Worm (Caenorhabditis elegans) whole organism, dauer: Measurements from ENCODE around the gene uaf-1.

Source experiments
- unc-62 ChIP-seq: sonication (generic microtip); optimal IDR thresholded peaks from 2 replicates; lab custom pipeline; 2017; ENCODE audit warnings: missing biosample characterization, missing genetic modification reagents, missing genetic modification characterization

Gene uaf-1

DNA sequence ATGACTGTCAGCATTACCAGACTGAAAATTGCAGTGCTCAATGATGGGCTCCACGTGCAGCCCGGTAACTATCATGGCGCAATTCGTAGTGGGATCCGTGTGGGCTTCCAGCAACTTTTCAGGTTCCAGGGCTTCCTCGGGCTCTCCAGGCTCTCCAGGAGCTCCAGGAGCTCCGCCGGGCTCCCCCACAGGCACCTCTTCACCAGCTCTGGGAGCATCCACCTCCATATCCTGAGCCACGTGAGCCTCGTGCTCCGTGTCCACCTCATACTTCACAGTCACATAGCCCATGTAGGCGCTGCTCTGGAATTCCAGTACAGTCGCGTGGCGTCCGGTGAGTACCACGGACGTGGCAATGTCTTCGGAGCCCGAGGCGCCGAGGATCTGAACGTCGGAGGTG is 24.5 kb downstream of the uaf-1 start:
- TF ChIP-seq unc-62 (GFP tag; lab: Kevin White, UChicago), result no peak

DNA sequence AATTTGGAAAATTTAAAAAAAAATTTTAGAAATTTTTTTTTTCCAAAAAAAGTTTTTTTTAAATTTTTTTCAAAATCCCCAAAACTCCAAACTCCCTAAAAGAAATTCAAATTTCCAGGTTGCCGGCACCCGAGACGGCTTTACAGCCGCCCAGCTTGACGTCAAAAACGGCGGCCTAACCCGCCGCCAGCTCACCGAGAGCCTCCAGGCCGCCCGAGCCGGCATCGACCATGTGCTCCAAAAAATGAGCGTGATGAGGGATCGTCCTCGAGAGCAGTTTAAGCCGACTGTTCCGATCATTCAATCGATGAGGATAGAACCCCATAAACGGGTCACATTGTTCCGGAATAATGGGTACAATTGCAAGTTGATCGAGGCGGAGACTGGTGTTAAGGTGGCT is 32.6 kb downstream of the uaf-1 start:
- TF ChIP-seq unc-62 (GFP tag; lab: Kevin White, UChicago), result no peak

DNA sequence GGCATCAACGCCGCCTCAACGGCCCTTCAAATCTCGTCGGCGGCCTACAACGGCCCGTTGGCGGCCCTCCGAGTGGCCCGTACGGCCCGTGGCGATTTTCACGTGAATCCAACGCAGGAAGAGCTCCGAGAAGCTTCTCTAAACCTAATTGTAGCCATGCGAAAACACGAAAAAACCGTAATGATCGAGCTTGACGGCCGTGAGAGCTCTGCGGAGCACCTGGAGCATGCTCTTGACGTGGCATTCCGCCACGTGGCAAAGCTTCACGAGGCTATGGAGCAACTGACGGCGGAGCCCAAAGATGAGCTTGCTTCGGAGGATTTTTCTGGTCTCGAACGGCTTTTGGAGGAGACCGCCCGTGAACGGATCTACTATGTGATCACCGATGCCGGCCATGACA is 36.3 kb downstream of the uaf-1 start:
- TF ChIP-seq unc-62 (GFP tag; lab: Kevin White, UChicago), result no peak

DNA sequence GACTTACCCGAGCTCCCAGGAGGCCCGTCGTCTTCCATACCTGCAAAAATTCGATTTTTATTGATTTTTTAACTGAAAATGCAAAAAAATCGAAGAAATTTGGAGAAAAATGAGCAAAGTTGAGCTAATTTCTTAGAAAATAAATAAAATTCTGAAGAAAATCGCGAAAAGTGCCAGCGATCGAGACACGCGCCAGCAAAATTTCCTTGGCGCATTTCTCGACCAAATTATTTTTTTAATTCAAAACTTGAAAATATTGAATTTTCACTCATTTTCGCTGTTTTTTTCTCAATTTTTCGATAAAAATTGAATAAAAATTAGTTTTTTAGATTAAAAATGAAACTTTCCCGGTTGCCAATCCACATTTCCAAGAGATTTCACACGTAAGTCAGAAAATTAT is 39.2 kb downstream of the uaf-1 start, which contains the start of the genes chin-1 and BE0003N10.1:
TSS of gene chin-1 (minus strand) at position 40 of the 400 bp plus-strand sequence.
TSS of gene BE0003N10.1 (plus strand) at position 320 of the 400 bp plus-strand sequence.
- TF ChIP-seq unc-62 (GFP tag; lab: Kevin White, UChicago), result no peak

DNA sequence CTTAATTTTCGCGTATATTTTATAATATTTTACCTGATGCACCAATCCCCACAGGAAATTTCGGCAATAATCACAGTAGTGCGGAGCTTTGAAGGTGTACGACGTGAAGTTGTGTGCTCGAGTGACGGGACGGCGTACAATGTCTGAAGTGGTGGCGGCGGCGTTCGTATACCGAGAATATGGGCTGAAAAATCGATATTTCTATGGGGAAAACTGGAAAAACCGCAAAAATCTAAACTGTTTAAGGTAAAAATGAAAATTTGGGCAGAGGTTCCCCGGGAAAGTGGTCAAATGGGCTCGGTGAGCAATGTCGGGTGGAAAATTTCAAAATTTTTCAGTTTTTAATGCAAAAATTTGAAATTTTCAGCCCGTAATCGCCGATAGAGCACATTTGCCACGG is 41.5 kb downstream of the uaf-1 start:
- no peak for TF ChIP-seq unc-62 (GFP tag; lab: Kevin White, UChicago)

DNA sequence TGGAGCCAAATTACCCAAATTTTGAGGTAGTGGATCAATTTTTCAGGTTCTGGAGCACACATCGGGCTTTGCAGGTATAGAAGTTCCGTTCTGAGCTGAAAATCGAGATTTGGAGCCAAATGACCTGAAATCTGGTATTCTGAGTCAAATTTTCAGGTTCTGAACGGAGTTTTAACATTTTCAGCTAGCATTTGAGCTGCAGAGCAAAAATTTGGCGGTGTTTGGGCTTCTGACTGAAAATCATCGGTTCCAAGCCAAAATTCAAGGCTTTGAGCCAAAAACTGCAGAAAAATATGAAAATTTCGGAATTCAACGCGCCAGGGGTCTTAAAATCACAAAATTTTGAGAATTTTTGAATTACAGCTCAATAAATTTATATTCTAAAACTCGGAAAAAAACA is 45.4 kb downstream of the uaf-1 start, which contains the start of the genes clc-26 and E_BE45912.2:
TSS of gene clc-26 (minus strand) at position 101 of the 400 bp plus-strand sequence.
TSS of gene E_BE45912.2 (minus strand) at position 139 of the 400 bp plus-strand sequence.
- no peak for TF ChIP-seq unc-62 (GFP tag; lab: Kevin White, UChicago)

DNA sequence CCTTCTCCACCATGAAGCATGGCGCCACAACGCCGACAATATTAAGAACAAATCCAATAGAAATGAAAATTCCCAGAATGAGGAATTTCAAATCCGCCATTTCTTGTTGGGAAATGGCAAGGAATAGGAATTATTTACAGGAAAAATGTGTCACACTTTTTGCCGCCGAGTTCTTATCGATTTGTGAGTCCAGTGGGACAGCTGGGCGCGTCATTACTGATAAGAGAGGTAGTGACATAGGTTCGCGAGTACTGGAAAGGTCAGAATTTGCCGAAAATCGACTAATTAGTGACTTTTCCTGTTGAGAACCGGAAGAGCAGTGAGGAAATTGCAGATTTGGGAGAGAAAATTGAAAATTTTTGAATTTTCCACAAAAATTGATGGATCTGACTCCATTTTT is 48.1 kb downstream of the uaf-1 start:
- no peak for TF ChIP-seq unc-62 (GFP tag; lab: Kevin White, UChicago)

DNA sequence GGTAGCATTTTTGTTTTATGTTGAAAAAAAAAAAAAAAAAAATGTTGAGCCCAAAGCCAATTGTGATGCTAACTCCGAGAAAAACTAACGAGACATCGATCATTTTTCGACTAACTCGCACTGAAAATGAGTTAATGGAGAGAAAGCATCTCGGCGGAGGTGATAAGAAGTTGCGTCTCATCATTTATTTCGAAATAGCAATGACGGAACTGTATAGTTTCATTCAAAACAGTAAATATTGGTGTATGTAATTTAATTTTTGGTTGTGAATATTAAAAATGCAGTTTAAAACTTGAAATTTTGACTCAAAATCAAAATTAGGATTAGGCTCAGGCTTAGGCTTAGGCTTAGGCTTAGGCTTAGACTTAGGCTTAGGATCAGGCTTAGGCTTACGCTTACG is 50.1 kb downstream of the uaf-1 start, which contains the start of gene clc-25:
TSS of gene clc-25 (minus strand) at position 101 of the 400 bp plus-strand sequence.
- no peak for TF ChIP-seq unc-62 (GFP tag; lab: Kevin White, UChicago)

DNA sequence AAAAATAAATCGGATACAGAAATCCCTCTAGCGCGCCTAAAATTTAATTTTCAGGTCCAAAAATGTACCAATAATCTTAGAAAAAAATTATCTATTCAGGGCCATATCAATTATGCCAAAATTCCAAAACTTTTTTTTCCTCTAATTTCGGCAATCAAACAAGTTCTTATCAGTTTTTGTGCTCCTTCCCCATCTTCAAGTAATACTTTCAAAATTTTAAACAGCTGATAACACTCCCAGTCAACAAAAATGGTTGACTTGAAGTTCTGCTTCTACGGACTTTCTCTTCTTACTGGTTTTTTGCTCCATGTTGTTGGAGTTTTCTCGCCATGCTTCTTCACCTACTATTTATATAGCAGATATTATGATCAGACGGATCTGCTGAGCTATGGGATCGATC is 55.6 kb downstream of the uaf-1 start, which contains the start of gene clc-23:
TSS of gene clc-23 (plus strand) at position 223 of the 400 bp plus-strand sequence.
- no peak for TF ChIP-seq unc-62 (GFP tag; lab: Kevin White, UChicago)

DNA sequence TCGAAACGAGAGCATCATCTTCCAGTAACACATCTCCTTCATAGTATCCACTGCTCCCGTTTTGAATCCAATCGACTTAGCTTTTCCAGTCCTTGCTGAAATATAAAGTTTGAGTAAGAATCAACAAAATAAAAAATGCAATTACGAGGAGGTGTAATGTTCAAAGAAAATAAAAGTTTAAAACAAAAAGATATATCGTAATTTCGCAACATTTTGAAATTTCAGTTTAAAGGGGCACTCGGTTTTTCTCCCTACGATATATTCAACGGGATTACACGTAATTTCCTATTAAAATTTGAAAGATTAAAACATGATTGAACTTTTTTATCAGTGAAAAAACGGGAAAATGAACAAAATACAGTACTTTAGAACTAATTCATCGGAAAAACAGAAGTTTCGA is 60.3 kb downstream of the uaf-1 start, which contains the start of gene Y34F4.3:
TSS of gene Y34F4.3 (minus strand) at position 101 of the 400 bp plus-strand sequence.
- TF ChIP-seq unc-62 (GFP tag; lab: Kevin White, UChicago), result no peak
